In genomic region chrIV:14249447-14249846, ce11 we compare ENCODE assay signal across 2 worm cellular contexts.
A peak's percentile ranks its signal among the peaks of the same experiment; 100 is the strongest.
TF ChIP-seq lines count a peak whose summit lies in the region.

No protein-coding gene starts in this region.

TF ChIP-seq in whole organism, L3 larva, 47 proteins besides CTCF, POLR2A, EP300 and RAD21:
- TF ChIP-seq nfya-1 (tag; optimal IDR thresholded peaks at IDR 0.05; lab: Kevin White, UChicago; ENCODE audit: insufficient read depth) (peak; percentile 92), egl-27 (tag; optimal IDR thresholded peaks at IDR 0.05; lab: Kevin White, UChicago) (no peak)

TF ChIP-seq in whole organism, late embryonic, 69 proteins besides CTCF, POLR2A, EP300 and RAD21:
- TF ChIP-seq nfya-1 (tag; optimal IDR thresholded peaks at IDR 0.05; lab: Kevin White, UChicago) (peak; percentile 90), pax-1 (tag; optimal IDR thresholded peaks at IDR 0.05; lab: Kevin White, UChicago) (no peak), ceh-6 (GFP tag; optimal IDR thresholded peaks at IDR 0.05; lab: Kevin White, UChicago) (no peak), pros-1 (tag; optimal IDR thresholded peaks at IDR 0.05; lab: Kevin White, UChicago) (no peak)

Comparison
In these comparisons a context has a peak if more than half of its experiments do, and no peak if none do; other contexts are left out.
1. Of the 9 proteins assayed by ChIP-seq in both whole organism, late embryonic and whole organism, L3 larva: peak only in whole organism, late embryonic: none; only in whole organism, L3 larva: none; in both: nfya-1; in neither: 8.